Worm (Caenorhabditis elegans) whole organism, late embryonic: ENCODE data around the gene srbc-20.

Experiments
- T23F11.4 ChIP-seq: fragments of 200-800 bp; sonication (Bioruptor generic); optimal IDR thresholded peaks from 2 replicates; lab custom pipeline; 2018; ENCODE audit warnings: mild to moderate bottlenecking, missing genetic modification characterization, missing compliant biosample characterization
- dve-1 ChIP-seq: sonication (generic microtip); optimal IDR thresholded peaks from 2 replicates; lab custom pipeline; 2017; ENCODE audit warnings: antibody characterized with exemption, mild to moderate bottlenecking, missing genetic modification characterization, missing compliant biosample characterization
- fax-1 ChIP-seq: sonication (generic microtip); optimal IDR thresholded peaks from 2 replicates; lab custom pipeline; 2016; ENCODE audit warnings: missing genotype, missing genetic modification characterization, missing compliant biosample characterization
- fkh-10 ChIP-seq: fragments of 150-350 bp; optimal IDR thresholded peaks from 2 replicates; lab custom pipeline; 2014; ENCODE audit warnings: missing biosample characterization, missing genetic modification reagents, missing genetic modification characterization
- hlh-30 ChIP-seq: sonication (generic microtip); optimal IDR thresholded peaks from 2 replicates; lab custom pipeline; 2017; ENCODE audit warnings: antibody characterized with exemption, missing genetic modification characterization, missing compliant biosample characterization; ENCODE audit not compliant: insufficient read depth
- nfya-1 ChIP-seq: sonication (generic microtip); optimal IDR thresholded peaks from 2 replicates; lab custom pipeline; 2017; ENCODE audit warnings: missing genetic modification characterization, mild to moderate bottlenecking, missing compliant biosample characterization, antibody characterized with exemption, moderate library complexity
- pag-3 ChIP-seq: sonication (generic microtip); optimal IDR thresholded peaks from 2 replicates; lab custom pipeline; 2016; ENCODE audit warnings: missing compliant biosample characterization, missing genetic modification characterization, borderline replicate concordance
- pha-4 ChIP-seq: fragments of 150-350 bp; optimal IDR thresholded peaks from 2 replicates; lab custom pipeline; 2018; ENCODE audit warnings: missing biosample characterization, missing genetic modification reagents, missing genetic modification characterization
- pros-1 ChIP-seq: fragments of 150-350 bp; optimal IDR thresholded peaks from 2 replicates; lab custom pipeline; 2014; ENCODE audit warnings: missing biosample characterization, missing genetic modification reagents, missing genetic modification characterization
- unc-3 ChIP-seq, 2 experiments: fragments of 200-800 bp in 1 of 2; sonication (Bioruptor generic) in 1 of 2; sonication (generic microtip) in 1 of 2; conservative IDR thresholded peaks in 1 of 2; optimal IDR thresholded peaks in 1 of 2; 2 replicates each; pipeline versions ENCODE4 v1.3.6 to Lab custom; 2016 to 2022; ENCODE audit warnings: missing compliant biosample characterization in 2 of 2, missing genetic modification characterization in 2 of 2, missing genetic modification reagents in 1 of 2

- TF ChIP-seq dve-1 (tag; lab: Kevin White, UChicago) (no peak), hlh-30 (tag; lab: Kevin White, UChicago) (no peak), fax-1 (no peak), pha-4 (tag; lab: Kevin White, UChicago) (no peak), fkh-10 (no peak), pros-1 (tag; lab: Kevin White, UChicago) (no peak), nfya-1 (tag; lab: Kevin White, UChicago) (no peak), T23F11.4 (no peak), pag-3 (tag; lab: Kevin White, UChicago) (no peak), unc-3 (GFP tag; conservative IDR thresholded peaks at IDR 0.05; lab: Robert Waterston, UW) (no peak), unc-3 (tag; optimal IDR thresholded peaks at IDR 0.05; lab: Kevin White, UChicago) (no peak)
Measured at ce11 chrV:2153274-2153673, 6.4 kb downstream of the srbc-20 start, which contains the start of gene srbc-23.
